Worm (Caenorhabditis elegans) whole organism, late embryonic: ENCODE results near the gene C01G6.3.

Source experiments
- ceh-48 ChIP-seq: sonication (generic microtip); optimal IDR thresholded peaks from 2 replicates; lab custom pipeline; 2016; ENCODE audit warnings: missing genetic modification characterization, inconsistent platforms, missing compliant biosample characterization
- dve-1 ChIP-seq: sonication (generic microtip); optimal IDR thresholded peaks from 2 replicates; lab custom pipeline; 2017; ENCODE audit warnings: antibody characterized with exemption, mild to moderate bottlenecking, missing genetic modification characterization, missing compliant biosample characterization
- mec-3 ChIP-seq: sonication (generic microtip); optimal IDR thresholded peaks from 2 replicates; lab custom pipeline; 2016; ENCODE audit warnings: borderline replicate concordance, missing genetic modification characterization, missing compliant biosample characterization
- nfya-1 ChIP-seq: sonication (generic microtip); optimal IDR thresholded peaks from 2 replicates; lab custom pipeline; 2017; ENCODE audit warnings: missing genetic modification characterization, mild to moderate bottlenecking, missing compliant biosample characterization, antibody characterized with exemption, moderate library complexity
- sox-4 ChIP-seq: sonication (generic microtip); optimal IDR thresholded peaks from 2 replicates; lab custom pipeline; 2017; ENCODE audit warnings: mild to moderate bottlenecking, missing genetic modification characterization, inconsistent platforms, missing compliant biosample characterization
- ztf-16 ChIP-seq: sonication (generic microtip); optimal IDR thresholded peaks from 2 replicates; lab custom pipeline; 2017; ENCODE audit warnings: missing genetic modification characterization, missing compliant biosample characterization

- no peak for TF ChIP-seq ztf-16 (tag; lab: Kevin White, UChicago)
- TF ChIP-seq dve-1 = no peak
- TF ChIP-seq nfya-1 (tag; lab: Kevin White, UChicago) = no peak
- no peak for TF ChIP-seq sox-4
- no peak for TF ChIP-seq ceh-48 (tag; lab: Kevin White, UChicago)
- TF ChIP-seq mec-3 (tag; lab: Kevin White, UChicago) = no peak
Observed at ce11 chrII:9299679-9300078, 30.0 kb downstream of the C01G6.3 start.
